Worm (Caenorhabditis elegans) whole organism, L4 larva: ENCODE results near the gene K03A11.4.

Source experiments
- R02D3.7 ChIP-seq: fragments of 150-350 bp; sonication (generic microtip); optimal IDR thresholded peaks from 3 replicates; lab custom pipeline; 2014; ENCODE audit warnings: missing biosample characterization, missing genetic modification characterization
- Y75B8A.6 ChIP-seq: fragments of 200-800 bp; sonication (Bioruptor generic); IDR thresholded peaks from 2 replicates; pipeline ENCODE4 v1.3.6; 2022; ENCODE audit warnings: missing genetic modification reagents, missing genetic modification characterization, missing compliant biosample characterization
- gei-8 ChIP-seq: fragments of 200-800 bp; sonication (Bioruptor generic); optimal IDR thresholded peaks from 2 replicates; lab custom pipeline; 2018; ENCODE audit warnings: mild to moderate bottlenecking, missing genetic modification characterization, missing compliant biosample characterization
- lin-39 ChIP-seq: fragments of 150-350 bp; optimal IDR thresholded peaks from 2 replicates; lab custom pipeline; 2014; ENCODE audit warnings: missing biosample characterization, missing genetic modification reagents, missing genetic modification characterization
- mes-2 ChIP-seq: sonication (generic microtip); optimal IDR thresholded peaks from 2 replicates; lab custom pipeline; 2016; ENCODE audit warnings: missing genotype, mild to moderate bottlenecking, missing genetic modification characterization, missing compliant biosample characterization; ENCODE audit not compliant: poor library complexity, severe bottlenecking
- snpc-4 ChIP-seq: fragments of 150-350 bp; optimal IDR thresholded peaks from 2 replicates; lab custom pipeline; 2014; ENCODE audit warnings: missing biosample characterization, missing genetic modification characterization

DNA sequence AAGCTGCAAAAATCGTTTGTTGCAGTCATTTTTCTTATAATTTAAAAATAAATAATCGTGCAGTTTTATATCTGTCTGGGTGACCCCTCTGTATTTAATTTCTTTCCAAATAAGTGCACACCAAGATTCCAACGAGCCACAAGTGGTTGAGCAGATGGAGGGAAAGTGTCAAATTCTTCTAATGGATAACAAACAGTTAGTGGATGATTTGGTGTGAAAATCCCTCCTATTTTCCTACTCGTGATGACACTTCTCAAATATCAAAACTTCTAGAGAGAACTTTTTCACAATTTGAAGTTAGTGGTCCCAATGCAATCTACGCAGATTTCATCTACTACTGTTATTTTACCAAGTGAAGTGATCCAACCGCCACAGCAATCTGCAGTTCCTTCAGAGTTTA is 3.6 kb upstream of the K03A11.4 start, which contains the start of gene ceh-28:
- TF ChIP-seq snpc-4, result no peak
- TF ChIP-seq R02D3.7 (tag; lab: Kevin White, UChicago), result no peak
- no peak for TF ChIP-seq lin-39 (tag; lab: Kevin White, UChicago)
- TF ChIP-seq mes-2 (tag; lab: Kevin White, UChicago), result no peak
- TF ChIP-seq gei-8 (GFP tag; lab: Kevin White, UChicago), result no peak
- TF ChIP-seq Y75B8A.6, result no peak
